Fruit fly (Drosophila melanogaster): Measurements from ENCODE around the gene CG1523.

The CG1523 gene

DNA sequence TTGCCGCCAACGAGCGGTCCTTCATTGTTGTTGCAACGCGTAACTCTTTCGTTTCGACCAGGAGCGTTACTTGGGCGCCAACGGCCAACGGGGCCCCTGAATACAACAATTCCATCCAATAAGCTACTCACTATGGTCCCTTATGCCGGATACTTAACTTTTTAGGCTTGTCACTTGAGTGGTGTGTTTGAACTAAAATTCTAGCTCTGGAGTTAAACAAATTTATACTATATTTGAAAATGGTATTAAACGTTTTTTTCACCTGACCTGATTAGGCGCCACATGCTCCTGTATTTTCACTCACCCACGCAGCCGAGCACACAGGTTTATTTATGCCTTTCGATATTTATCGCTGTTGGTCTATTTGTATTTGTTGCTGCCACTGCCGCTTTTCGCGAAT, 14.3 kb downstream of the CG1523 start:
- TF ChIP-seq CG12768 (GFP tag; optimal IDR thresholded peaks at IDR 0.05): no peak
- no peak for TF ChIP-seq CG33017 (tag; optimal IDR thresholded peaks at IDR 0.05)
- no peak for TF ChIP-seq Crg-1 (GFP tag; optimal IDR thresholded peaks at IDR 0.05)
- no peak for TF ChIP-seq cic (GFP tag; optimal IDR thresholded peaks at IDR 0.05)
- TF ChIP-seq CG7101 (tag; optimal IDR thresholded peaks at IDR 0.05): no peak
- TF ChIP-seq bab1 (GFP tag; optimal IDR thresholded peaks at IDR 0.05): no peak
- TF ChIP-seq CG5204 (GFP tag; optimal IDR thresholded peaks at IDR 0.05): no peak
- TF ChIP-seq Mnt (GFP tag; optimal IDR thresholded peaks at IDR 0.05): no peak
- no peak for TF ChIP-seq tj (GFP tag; optimal IDR thresholded peaks at IDR 0.05)
- TF ChIP-seq Hr96 (GFP tag; optimal IDR thresholded peaks at IDR 0.05): no peak
- no peak for TF ChIP-seq kay (GFP tag; ENCODE audit: borderline replicate concordance)
- TF ChIP-seq CG1620 (GFP tag; optimal IDR thresholded peaks at IDR 0.05): no peak
- no peak for TF ChIP-seq CG11617 (GFP tag; optimal IDR thresholded peaks at IDR 0.05)
- no peak for TF ChIP-seq pad (GFP tag; optimal IDR thresholded peaks at IDR 0.05)
- TF ChIP-seq cnc (optimal IDR thresholded peaks at IDR 0.05): no peak
- no peak for TF ChIP-seq CG7045 (GFP tag; optimal IDR thresholded peaks at IDR 0.05)
- TF ChIP-seq ovo (GFP tag; optimal IDR thresholded peaks at IDR 0.05): no peak
- TF ChIP-seq toe (GFP tag; optimal IDR thresholded peaks at IDR 0.05): no peak

dm6 chr3R:28790222-28790621, 29.2 kb downstream of the CG1523 start, which contains the start of gene intr:
Gene intr (plus strand): TSS chr3R:28790522.
- no peak for TF ChIP-seq ovo (GFP tag; optimal IDR thresholded peaks at IDR 0.05)
- no peak for TF ChIP-seq cnc (optimal IDR thresholded peaks at IDR 0.05)
- no peak for TF ChIP-seq kay (GFP tag; ENCODE audit: borderline replicate concordance)
- TF ChIP-seq CG1620 (GFP tag; optimal IDR thresholded peaks at IDR 0.05): no peak
- TF ChIP-seq CG33017 (tag; optimal IDR thresholded peaks at IDR 0.05): no peak
- TF ChIP-seq Clk (GFP tag; optimal IDR thresholded peaks at IDR 0.05): no peak
- no peak for TF ChIP-seq CG7045 (GFP tag; optimal IDR thresholded peaks at IDR 0.05)
- no peak for TF ChIP-seq CG7101 (tag; optimal IDR thresholded peaks at IDR 0.05)
- TF ChIP-seq CG5204 (GFP tag; optimal IDR thresholded peaks at IDR 0.05): no peak
- no peak for TF ChIP-seq Mnt (GFP tag; optimal IDR thresholded peaks at IDR 0.05)
- no peak for TF ChIP-seq toe (GFP tag; optimal IDR thresholded peaks at IDR 0.05)
- TF ChIP-seq CG14711 (tag; optimal IDR thresholded peaks at IDR 0.05): no peak
- no peak for TF ChIP-seq Hr96 (GFP tag; optimal IDR thresholded peaks at IDR 0.05)
- no peak for TF ChIP-seq Crg-1 (GFP tag; optimal IDR thresholded peaks at IDR 0.05)
- TF ChIP-seq cic (GFP tag; optimal IDR thresholded peaks at IDR 0.05): no peak
- TF ChIP-seq bab1 (GFP tag; optimal IDR thresholded peaks at IDR 0.05): no peak
- no peak for TF ChIP-seq CG12768 (GFP tag; optimal IDR thresholded peaks at IDR 0.05)
- no peak for TF ChIP-seq tj (GFP tag; optimal IDR thresholded peaks at IDR 0.05)

- TF ChIP-seq cic (GFP tag; optimal IDR thresholded peaks at IDR 0.05) (no peak), bab1 (GFP tag; optimal IDR thresholded peaks at IDR 0.05) (no peak), CG7101 (tag; optimal IDR thresholded peaks at IDR 0.05) (no peak), CG7045 (GFP tag; optimal IDR thresholded peaks at IDR 0.05) (no peak), cnc (optimal IDR thresholded peaks at IDR 0.05) (no peak), CG14711 (tag; optimal IDR thresholded peaks at IDR 0.05) (no peak), Mnt (GFP tag; optimal IDR thresholded peaks at IDR 0.05) (no peak), pad (GFP tag; optimal IDR thresholded peaks at IDR 0.05) (no peak), Crg-1 (GFP tag; optimal IDR thresholded peaks at IDR 0.05) (no peak), Clk (GFP tag; optimal IDR thresholded peaks at IDR 0.05) (no peak), CG5204 (GFP tag; optimal IDR thresholded peaks at IDR 0.05) (no peak), Hr96 (GFP tag; optimal IDR thresholded peaks at IDR 0.05) (no peak), toe (GFP tag; optimal IDR thresholded peaks at IDR 0.05) (no peak), ovo (GFP tag; optimal IDR thresholded peaks at IDR 0.05) (no peak), CG1620 (GFP tag; optimal IDR thresholded peaks at IDR 0.05) (no peak), CG11617 (GFP tag; optimal IDR thresholded peaks at IDR 0.05) (no peak), CG33017 (tag; optimal IDR thresholded peaks at IDR 0.05) (no peak)
These were observed 30.2 kb downstream of the CG1523 start, which contains the start of gene CG34295 for dm6 chr3R:28789317-28789716. Gene CG34295 (plus strand): TSS chr3R:28789617.

dm6 chr3R:28775703-28776102, 43.8 kb downstream of the CG1523 start:
- TF ChIP-seq Hr96 (GFP tag; optimal IDR thresholded peaks at IDR 0.05): no peak
- TF ChIP-seq toe (GFP tag; optimal IDR thresholded peaks at IDR 0.05): no peak
- no peak for TF ChIP-seq kay (GFP tag; ENCODE audit: borderline replicate concordance)
- no peak for TF ChIP-seq Crg-1 (GFP tag; optimal IDR thresholded peaks at IDR 0.05)
- no peak for TF ChIP-seq CG7045 (GFP tag; optimal IDR thresholded peaks at IDR 0.05)
- TF ChIP-seq Clk (GFP tag; optimal IDR thresholded peaks at IDR 0.05): no peak
